Worm (Caenorhabditis elegans): Measurements from ENCODE around the gene ZC395.5.

Gene ZC395.5

DNA sequence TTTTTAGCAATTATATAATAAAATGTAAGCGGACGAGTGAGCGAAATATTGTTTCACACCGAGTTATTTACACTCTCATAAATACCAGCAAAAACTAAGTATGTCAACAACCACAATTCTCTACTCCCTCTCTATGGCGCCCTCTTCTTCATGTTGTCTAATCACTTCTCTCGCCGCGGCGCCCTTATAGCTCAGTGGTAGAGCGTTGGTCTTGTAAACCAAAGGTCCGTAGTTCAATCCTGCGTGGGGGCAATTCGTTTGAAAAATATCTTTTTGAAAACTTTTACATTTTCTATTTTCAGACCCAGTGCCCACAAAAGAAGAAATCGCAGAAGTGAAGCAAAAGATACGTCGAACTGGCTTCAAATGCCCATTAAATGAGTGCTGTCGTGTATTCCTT lies 38.1 kb downstream of the ZC395.5 start (continued):
- TF ChIP-seq vab-7 (GFP tag; IDR thresholded peaks at IDR 0.05) (peak; percentile 89), lin-15B (tag; optimal IDR thresholded peaks at IDR 0.05) (no peak), F10B5.3 (tag; optimal IDR thresholded peaks at IDR 0.05) (peak; percentile 59), Y105C5A.15 (GFP tag; IDR thresholded peaks at IDR 0.05) (peak; percentile 91), zfp-2 (tag; optimal IDR thresholded peaks at IDR 0.05) (no peak), dpl-1 (GFP tag; optimal IDR thresholded peaks at IDR 0.05) (peak; percentile 50), fkh-10 (GFP tag; optimal IDR thresholded peaks at IDR 0.05) (peak; percentile 5), hlh-30 (tag; optimal IDR thresholded peaks at IDR 0.05; ENCODE audit: insufficient read depth) (peak; percentile 49), ces-1 (GFP tag; optimal IDR thresholded peaks at IDR 0.05) (no peak), rbr-2 (tag; optimal IDR thresholded peaks at IDR 0.05) (peak; percentile 69), nhr-42 (GFP tag; IDR thresholded peaks at IDR 0.05) (peak; percentile 75), hif-1 (tag; optimal IDR thresholded peaks at IDR 0.05) (peak; percentile 15 to 62), mes-2 (tag; optimal IDR thresholded peaks at IDR 0.05; ENCODE audit: poor library complexity, severe bottlenecking) (peak; percentile 81), nhr-102 (tag; optimal IDR thresholded peaks at IDR 0.05) (peak; percentile 56), saeg-2 (GFP tag; IDR thresholded peaks at IDR 0.05) (0 out of 2 replicates have a peak, but pooled peaks have one; percentile 72), dmd-6 (GFP tag; IDR thresholded peaks at IDR 0.05) (peak; percentile 66), nhr-41 (GFP tag; IDR thresholded peaks at IDR 0.05) (peak; percentile 96), pqm-1 (tag; optimal IDR thresholded peaks at IDR 0.05) (no peak), zag-1 (tag; optimal IDR thresholded peaks at IDR 0.05) (no peak), nhr-28 (tag; optimal IDR thresholded peaks at IDR 0.05) (no peak), snpc-4 (tag; optimal IDR thresholded peaks at IDR 0.05) (no peak), nhr-10 (tag; optimal IDR thresholded peaks at IDR 0.05) (no peak), nhr-237 (tag; optimal IDR thresholded peaks at IDR 0.05) (no peak), jun-1 (tag; optimal IDR thresholded peaks at IDR 0.05) (no peak), arid-1 (GFP tag; conservative IDR thresholded peaks at IDR 0.05) (peak; percentile 95), F26F4.8 (GFP tag; conservative IDR thresholded peaks at IDR 0.05) (peak; percentile 98), lin-29 (GFP tag; IDR thresholded peaks at IDR 0.05) (0 out of 2 replicates have a peak, but pooled peaks have one; percentile 46), Y48G9A.11 (GFP tag; IDR thresholded peaks at IDR 0.05) (peak; percentile 90), nhr-25 (tag; optimal IDR thresholded peaks at IDR 0.05; ENCODE audit: borderline replicate concordance, insufficient read depth) (no peak), nhr-6 (tag; optimal IDR thresholded peaks at IDR 0.05) (no peak), mxl-3 (GFP tag; optimal IDR thresholded peaks at IDR 0.05) (peak; percentile 75), attf-4 (tag; optimal IDR thresholded peaks at IDR 0.05) (no peak), nhr-48 (tag; optimal IDR thresholded peaks at IDR 0.05) (no peak), mdl-1 (tag; optimal IDR thresholded peaks at IDR 0.05) (no peak), mep-1 (tag; optimal IDR thresholded peaks at IDR 0.05) (peak; percentile 61), lin-1 (GFP tag; IDR thresholded peaks at IDR 0.05) (peak; percentile 84), hmg-1.1 (GFP tag; IDR thresholded peaks at IDR 0.05) (peak; percentile 92), daf-8 (GFP tag; IDR thresholded peaks at IDR 0.05) (0 out of 2 replicates have a peak, but pooled peaks have one; percentile 65), ztf-7 (tag; optimal IDR thresholded peaks at IDR 0.05) (peak; percentile 63), nhr-76 (tag; optimal IDR thresholded peaks at IDR 0.05) (no peak), sdz-12 (GFP tag; optimal IDR thresholded peaks at IDR 0.05) (peak; percentile 92), dve-1 (tag; optimal IDR thresholded peaks at IDR 0.05; ENCODE audit: insufficient read depth) (peak; percentile 29), ceh-28 (tag; optimal IDR thresholded peaks at IDR 0.05) (no peak), snpc-1.2 (GFP tag; IDR thresholded peaks at IDR 0.05) (peak; percentile 91), lin-38 (GFP tag; IDR thresholded peaks at IDR 0.05) (peak; percentile 86), lin-13 (GFP tag; optimal IDR thresholded peaks at IDR 0.05) (peak; percentile 54), ztf-11 (tag; optimal IDR thresholded peaks at IDR 0.05) (no peak), lin-39 (tag; optimal IDR thresholded peaks at IDR 0.05) (no peak), spr-1 (tag; optimal IDR thresholded peaks at IDR 0.05) (peak; percentile 69), ama-1 (optimal IDR thresholded peaks at IDR 0.05) (no peak), daf-12 (tag; optimal IDR thresholded peaks at IDR 0.05) (no peak), fos-1 (tag; optimal IDR thresholded peaks at IDR 0.05) (no peak)

All from whole organism, L4 larva.